Worm (Caenorhabditis elegans) whole organism, late embryonic: ENCODE data around the gene T10G3.1.
A peak's percentile ranks its signal among the peaks of the same experiment; 100 is the strongest.

Experiments
- C38D4.7 ChIP-seq: fragments of 200-800 bp; sonication (Bioruptor generic); optimal IDR thresholded peaks from 2 replicates; lab custom pipeline; 2018; ENCODE audit warnings: mild to moderate bottlenecking, missing genetic modification characterization, moderate library complexity, missing compliant biosample characterization
- F13H6.1 ChIP-seq: sonication (generic microtip); optimal IDR thresholded peaks from 2 replicates; lab custom pipeline; 2016; ENCODE audit warnings: missing genetic modification characterization, missing compliant biosample characterization
- K02D7.2 ChIP-seq: sonication (generic microtip); optimal IDR thresholded peaks from 2 replicates; lab custom pipeline; 2017; ENCODE audit warnings: mild to moderate bottlenecking, missing genetic modification characterization, missing compliant biosample characterization
- T23F11.4 ChIP-seq: fragments of 200-800 bp; sonication (Bioruptor generic); optimal IDR thresholded peaks from 2 replicates; lab custom pipeline; 2018; ENCODE audit warnings: mild to moderate bottlenecking, missing genetic modification characterization, missing compliant biosample characterization
- Y22D7AL.16 ChIP-seq: sonication (generic microtip); optimal IDR thresholded peaks from 2 replicates; lab custom pipeline; 2016; ENCODE audit warnings: missing genetic modification characterization, missing compliant biosample characterization
- ahr-1 ChIP-seq: sonication (generic microtip); optimal IDR thresholded peaks from 2 replicates; lab custom pipeline; 2016; ENCODE audit warnings: missing genetic modification characterization, missing compliant biosample characterization
- ceh-14 ChIP-seq: sonication (generic microtip); optimal IDR thresholded peaks from 2 replicates; lab custom pipeline; 2016; ENCODE audit warnings: missing genotype, missing genetic modification characterization, missing compliant biosample characterization
- ceh-22 ChIP-seq: sonication (generic microtip); optimal IDR thresholded peaks from 2 replicates; lab custom pipeline; 2017; ENCODE audit warnings: missing biosample characterization, missing genetic modification characterization
- ceh-30 ChIP-seq: fragments of 150-350 bp; optimal IDR thresholded peaks from 2 replicates; lab custom pipeline; 2014; ENCODE audit warnings: missing biosample characterization, missing genetic modification characterization
- ceh-31 ChIP-seq: sonication (generic microtip); optimal IDR thresholded peaks from 2 replicates; lab custom pipeline; 2016; ENCODE audit warnings: missing genetic modification characterization, missing compliant biosample characterization
- ceh-34 ChIP-seq: sonication (generic microtip); optimal IDR thresholded peaks from 2 replicates; lab custom pipeline; 2016; ENCODE audit warnings: mild to moderate bottlenecking, missing genetic modification characterization, missing compliant biosample characterization
- ceh-45 ChIP-seq: fragments of 200-800 bp; sonication (Bioruptor generic); IDR thresholded peaks from 2 replicates; pipeline ENCODE4 v1.3.6; 2022; ENCODE audit warnings: missing genetic modification reagents, missing genetic modification characterization, missing compliant biosample characterization
- ceh-9 ChIP-seq: sonication (generic microtip); optimal IDR thresholded peaks from 2 replicates; lab custom pipeline; 2016; ENCODE audit warnings: mild to moderate bottlenecking, missing genetic modification characterization, inconsistent platforms, missing compliant biosample characterization
- elt-2 ChIP-seq: sonication (generic microtip); optimal IDR thresholded peaks from 2 replicates; lab custom pipeline; 2016; ENCODE audit warnings: missing genetic modification reagents, missing genetic modification characterization, missing compliant biosample characterization
- ets-4 ChIP-seq: sonication (generic microtip); optimal IDR thresholded peaks from 2 replicates; lab custom pipeline; 2016; ENCODE audit warnings: missing genetic modification characterization, missing compliant biosample characterization
- eyg-1 ChIP-seq: sonication (generic microtip); optimal IDR thresholded peaks from 2 replicates; lab custom pipeline; 2016; ENCODE audit warnings: missing genotype, missing genetic modification characterization, missing compliant biosample characterization
- fax-1 ChIP-seq: sonication (generic microtip); optimal IDR thresholded peaks from 2 replicates; lab custom pipeline; 2016; ENCODE audit warnings: missing genotype, missing genetic modification characterization, missing compliant biosample characterization
- fkh-10 ChIP-seq: fragments of 150-350 bp; optimal IDR thresholded peaks from 2 replicates; lab custom pipeline; 2014; ENCODE audit warnings: missing biosample characterization, missing genetic modification reagents, missing genetic modification characterization
- lim-6 ChIP-seq: sonication (generic microtip); optimal IDR thresholded peaks from 2 replicates; lab custom pipeline; 2016; ENCODE audit warnings: missing genetic modification characterization, missing compliant biosample characterization
- lin-11 ChIP-seq: fragments of 200-800 bp; sonication (Bioruptor generic); optimal IDR thresholded peaks from 2 replicates; lab custom pipeline; 2018; ENCODE audit warnings: mild to moderate bottlenecking, missing genetic modification characterization, missing compliant biosample characterization
- madf-2 ChIP-seq: sonication (generic microtip); optimal IDR thresholded peaks from 2 replicates; lab custom pipeline; 2017; ENCODE audit warnings: missing genetic modification characterization, missing compliant biosample characterization
- nfya-1 ChIP-seq: sonication (generic microtip); optimal IDR thresholded peaks from 2 replicates; lab custom pipeline; 2017; ENCODE audit warnings: missing genetic modification characterization, mild to moderate bottlenecking, missing compliant biosample characterization, antibody characterized with exemption, moderate library complexity
- nhr-11 ChIP-seq: fragments of 150-350 bp; optimal IDR thresholded peaks from 2 replicates; lab custom pipeline; 2014; ENCODE audit warnings: missing biosample characterization, missing genetic modification characterization
- nhr-232 ChIP-seq: sonication (generic microtip); optimal IDR thresholded peaks from 2 replicates; lab custom pipeline; 2016; ENCODE audit warnings: missing genetic modification characterization, missing compliant biosample characterization
- odd-2 ChIP-seq: sonication (generic microtip); optimal IDR thresholded peaks from 2 replicates; lab custom pipeline; 2017; ENCODE audit warnings: antibody characterized with exemption, mild to moderate bottlenecking, missing genetic modification characterization, missing compliant biosample characterization
- pat-9 ChIP-seq: fragments of 200-800 bp; sonication (Bioruptor generic); optimal IDR thresholded peaks from 2 replicates; lab custom pipeline; 2018; ENCODE audit warnings: mild to moderate bottlenecking, missing genetic modification characterization, moderate library complexity, missing compliant biosample characterization
- pax-1 ChIP-seq: fragments of 150-350 bp; optimal IDR thresholded peaks from 2 replicates; lab custom pipeline; 2014; ENCODE audit warnings: missing biosample characterization, missing genetic modification characterization
- pha-4 ChIP-seq: fragments of 150-350 bp; optimal IDR thresholded peaks from 2 replicates; lab custom pipeline; 2018; ENCODE audit warnings: missing biosample characterization, missing genetic modification reagents, missing genetic modification characterization
- pros-1 ChIP-seq: fragments of 150-350 bp; optimal IDR thresholded peaks from 2 replicates; lab custom pipeline; 2014; ENCODE audit warnings: missing biosample characterization, missing genetic modification reagents, missing genetic modification characterization
- ref-2 ChIP-seq: sonication (generic microtip); optimal IDR thresholded peaks from 2 replicates; lab custom pipeline; 2016; ENCODE audit warnings: missing genetic modification characterization, missing compliant biosample characterization
- rnt-1 ChIP-seq: sonication (generic microtip); optimal IDR thresholded peaks from 2 replicates; lab custom pipeline; 2016; ENCODE audit warnings: missing genetic modification characterization, missing compliant biosample characterization
- sox-2 ChIP-seq: fragments of 200-800 bp; sonication (Bioruptor generic); IDR thresholded peaks from 2 replicates; pipeline ENCODE4 v1.3.6; 2022; ENCODE audit warnings: missing genetic modification reagents, missing genetic modification characterization, missing compliant biosample characterization
- sox-4 ChIP-seq: sonication (generic microtip); optimal IDR thresholded peaks from 2 replicates; lab custom pipeline; 2017; ENCODE audit warnings: mild to moderate bottlenecking, missing genetic modification characterization, inconsistent platforms, missing compliant biosample characterization
- syd-9 ChIP-seq: sonication (generic microtip); optimal IDR thresholded peaks from 2 replicates; lab custom pipeline; 2016; ENCODE audit warnings: mild to moderate bottlenecking, missing genetic modification characterization, moderate library complexity, missing compliant biosample characterization
- unc-3 ChIP-seq, 2 experiments: fragments of 200-800 bp in 1 of 2; sonication (Bioruptor generic) in 1 of 2; sonication (generic microtip) in 1 of 2; conservative IDR thresholded peaks in 1 of 2; optimal IDR thresholded peaks in 1 of 2; 2 replicates each; pipeline versions ENCODE4 v1.3.6 to Lab custom; 2016 to 2022; ENCODE audit warnings: missing compliant biosample characterization in 2 of 2, missing genetic modification characterization in 2 of 2, missing genetic modification reagents in 1 of 2
- unc-42 ChIP-seq: sonication (generic microtip); optimal IDR thresholded peaks from 2 replicates; lab custom pipeline; 2016; ENCODE audit warnings: missing genotype, missing genetic modification characterization, missing compliant biosample characterization
- unc-55 ChIP-seq: sonication (generic microtip); optimal IDR thresholded peaks from 2 replicates; lab custom pipeline; 2017; ENCODE audit warnings: missing biosample characterization, missing genetic modification reagents, missing genetic modification characterization
- ztf-16 ChIP-seq: sonication (generic microtip); optimal IDR thresholded peaks from 2 replicates; lab custom pipeline; 2017; ENCODE audit warnings: missing genetic modification characterization, missing compliant biosample characterization

T10G3.1 gene

DNA sequence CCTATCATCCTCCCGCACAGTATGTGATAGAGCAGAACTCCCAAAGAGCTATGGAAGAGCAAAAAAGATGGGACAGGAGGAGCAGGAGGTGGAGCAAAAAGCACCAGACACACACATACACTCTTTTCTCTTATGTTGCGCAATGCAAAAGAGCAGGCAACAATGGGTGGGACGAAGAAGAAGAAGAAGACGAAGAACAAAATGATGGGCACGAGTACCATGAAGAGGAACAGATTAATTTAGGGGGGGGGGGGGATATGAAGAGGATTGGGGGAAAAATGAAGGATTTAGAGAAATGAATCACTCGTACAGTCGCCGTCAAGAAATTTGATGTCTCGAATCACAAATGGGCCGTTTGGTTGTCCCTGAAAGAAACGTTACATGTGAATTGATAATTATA lies 38.1 kb upstream of the T10G3.1 start, which contains the start of gene avr-15:
Gene avr-15, minus strand, starts transcription at position 101 of the 400 bp plus-strand sequence.
- TF ChIP-seq F13H6.1 (tag; lab: Kevin White, UChicago), result no peak
- TF ChIP-seq pha-4 (tag; lab: Kevin White, UChicago), result no peak
- no peak for TF ChIP-seq nhr-232
- TF ChIP-seq rnt-1 (tag; lab: Kevin White, UChicago), result no peak
- no peak for TF ChIP-seq ref-2
- TF ChIP-seq Y22D7AL.16, result no peak
- TF ChIP-seq sox-2 (GFP tag; lab: Robert Waterston, UW), result no peak
- TF ChIP-seq unc-42 (tag; lab: Kevin White, UChicago), result no peak
- TF ChIP-seq sox-4, result no peak
- TF ChIP-seq pros-1 (tag; lab: Kevin White, UChicago), result no peak
- no peak for TF ChIP-seq ceh-34
- no peak for TF ChIP-seq syd-9 (tag; lab: Kevin White, UChicago)
- no peak for TF ChIP-seq ceh-30 (tag; lab: Kevin White, UChicago)
- no peak for TF ChIP-seq ets-4
- TF ChIP-seq, all 69 proteins: peak for 0

DNA sequence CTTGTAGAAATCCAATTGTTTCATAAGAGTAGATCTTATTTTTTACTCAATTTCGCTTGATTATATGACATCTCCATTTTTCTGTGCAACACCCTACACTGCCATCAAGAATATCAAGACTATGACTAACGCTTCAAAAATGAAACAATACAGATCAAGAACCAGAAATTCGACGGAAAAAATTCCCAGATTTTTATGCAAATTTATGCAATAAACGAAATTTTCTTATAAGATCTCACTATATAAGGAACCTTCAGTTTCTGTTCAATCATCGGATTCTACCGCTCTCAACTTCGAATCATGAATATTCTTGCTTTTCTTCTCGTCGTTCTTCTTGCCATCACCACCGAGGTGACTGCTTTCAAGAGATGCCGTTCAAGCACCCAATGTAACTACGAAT lies 32.8 kb upstream of the T10G3.1 start, which contains the start of gene R11G10.4:
Gene R11G10.4, plus strand, starts transcription at position 301 of the 400 bp plus-strand sequence.
- TF ChIP-seq ceh-30 (tag; lab: Kevin White, UChicago) (no peak), nfya-1 (no peak), nhr-11 (tag; lab: Kevin White, UChicago) (no peak), nhr-232 (no peak), ceh-45 (GFP tag; lab: Robert Waterston, UW) (no peak), eyg-1 (no peak), pax-1 (no peak), odd-2 (tag; lab: Kevin White, UChicago) (no peak), ceh-22 (tag; lab: Kevin White, UChicago) (no peak), lim-6 (tag; lab: Kevin White, UChicago) (no peak), lin-11 (tag; lab: Kevin White, UChicago) (no peak), pha-4 (tag; lab: Kevin White, UChicago) (no peak), C38D4.7 (GFP tag; lab: Kevin White, UChicago) (no peak), ets-4 (no peak), unc-42 (tag; lab: Kevin White, UChicago) (no peak), pat-9 (tag; lab: Kevin White, UChicago) (no peak), unc-3 (GFP tag; conservative IDR thresholded peaks at IDR 0.05; lab: Robert Waterston, UW) (no peak), unc-3 (tag; optimal IDR thresholded peaks at IDR 0.05; lab: Kevin White, UChicago) (no peak)

DNA sequence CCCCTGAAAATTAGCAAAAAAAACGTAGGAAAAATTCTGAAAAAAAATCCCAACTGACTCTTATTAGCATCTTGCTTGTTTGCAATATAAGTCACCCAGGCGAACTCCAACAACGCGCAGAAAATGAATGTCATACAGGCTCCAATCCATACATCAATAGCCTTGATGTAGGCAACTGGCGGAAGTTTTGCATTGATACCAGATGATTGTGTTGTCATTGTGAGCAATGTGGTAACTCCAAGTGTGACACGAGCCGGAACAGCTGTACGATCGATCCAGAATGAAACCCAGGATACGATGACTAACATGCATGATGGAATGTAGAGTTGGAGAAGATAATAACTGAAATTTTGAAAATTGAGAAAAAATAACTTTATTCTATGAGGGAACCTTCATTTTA lies 25.7 kb upstream of the T10G3.1 start:
- TF ChIP-seq elt-2 (tag; lab: Kevin White, UChicago), result no peak
- no peak for TF ChIP-seq sox-4
- TF ChIP-seq unc-55 (GFP tag; lab: Kevin White, UChicago), result no peak
- TF ChIP-seq K02D7.2 (tag; lab: Kevin White, UChicago), result no peak
- TF ChIP-seq fax-1 (tag; lab: Kevin White, UChicago), result no peak
- TF ChIP-seq rnt-1 (tag; lab: Kevin White, UChicago), result no peak
- no peak for TF ChIP-seq ceh-9 (tag; lab: Kevin White, UChicago)
- no peak for TF ChIP-seq ztf-16 (tag; lab: Kevin White, UChicago)
- TF ChIP-seq nhr-232, result no peak
- no peak for TF ChIP-seq pha-4 (tag; lab: Kevin White, UChicago)
- TF ChIP-seq odd-2 (tag; lab: Kevin White, UChicago), result no peak
- no peak for TF ChIP-seq T23F11.4 (GFP tag; lab: Kevin White, UChicago)
- no peak for TF ChIP-seq ahr-1 (tag; lab: Kevin White, UChicago)

DNA sequence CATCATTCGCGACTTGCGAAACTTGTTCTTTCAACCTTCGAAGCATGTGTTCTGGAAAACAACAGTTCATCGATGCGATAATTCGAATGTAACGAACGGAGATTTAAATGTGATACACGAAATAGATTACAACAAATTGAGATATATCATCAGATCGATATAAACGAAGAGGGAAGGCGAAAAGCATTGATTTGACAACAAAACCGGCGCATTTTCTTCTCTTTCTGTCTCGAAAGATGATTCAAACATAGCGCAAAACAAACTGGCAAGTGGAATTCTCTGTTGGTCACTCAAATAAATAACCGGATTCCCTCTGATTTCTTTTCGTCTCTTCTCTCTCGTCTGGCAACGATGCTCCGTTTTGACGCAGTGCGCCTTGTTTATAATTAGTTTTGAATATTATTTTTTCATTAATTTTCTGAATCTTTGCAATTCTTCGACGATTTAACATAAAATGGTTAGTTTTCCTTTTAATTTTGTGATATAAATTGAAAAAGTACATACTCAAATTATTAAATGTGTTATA lies 23.9 kb upstream of the T10G3.1 start, which contains the start of the genes eea-1 and gut-2:
Gene eea-1, minus strand, starts transcription at position 51 of the 526 bp plus-strand sequence.
Gene gut-2, plus strand, starts transcription at position 369 of the 526 bp plus-strand sequence.
- TF ChIP-seq madf-2 (tag; lab: Kevin White, UChicago) (no peak), ceh-14 (tag; lab: Kevin White, UChicago) (peak; percentile 15), ceh-31 (tag; lab: Kevin White, UChicago) (peak; percentile 17), fkh-10 (GFP tag; lab: Kevin White, UChicago) (no peak), nfya-1 (peak; percentile 49), unc-55 (GFP tag; lab: Kevin White, UChicago) (peak; percentile 25), ceh-34 (no peak)
